Worm (Caenorhabditis elegans) whole organism, late embryonic: ENCODE measurements around the gene hlh-12.

Source experiments
- K02D7.2 ChIP-seq: sonication (generic microtip); optimal IDR thresholded peaks from 2 replicates; lab custom pipeline; 2017; ENCODE audit warnings: mild to moderate bottlenecking, missing genetic modification characterization, missing compliant biosample characterization
- K09A11.1 ChIP-seq: sonication (generic microtip); optimal IDR thresholded peaks from 2 replicates; lab custom pipeline; 2017; ENCODE audit warnings: antibody characterized with exemption, mild to moderate bottlenecking, missing genetic modification characterization, missing compliant biosample characterization; ENCODE audit not compliant: insufficient read depth
- T23F11.4 ChIP-seq: fragments of 200-800 bp; sonication (Bioruptor generic); optimal IDR thresholded peaks from 2 replicates; lab custom pipeline; 2018; ENCODE audit warnings: mild to moderate bottlenecking, missing genetic modification characterization, missing compliant biosample characterization
- ahr-1 ChIP-seq: sonication (generic microtip); optimal IDR thresholded peaks from 2 replicates; lab custom pipeline; 2016; ENCODE audit warnings: missing genetic modification characterization, missing compliant biosample characterization
- ceh-2 ChIP-seq: sonication (generic microtip); optimal IDR thresholded peaks from 2 replicates; lab custom pipeline; 2016; ENCODE audit warnings: missing genotype, missing genetic modification characterization, missing compliant biosample characterization
- ceh-22 ChIP-seq: sonication (generic microtip); optimal IDR thresholded peaks from 2 replicates; lab custom pipeline; 2017; ENCODE audit warnings: missing biosample characterization, missing genetic modification characterization
- ceh-24 ChIP-seq: sonication (generic microtip); optimal IDR thresholded peaks from 2 replicates; lab custom pipeline; 2016; ENCODE audit warnings: mild to moderate bottlenecking, missing genetic modification characterization, missing compliant biosample characterization
- ceh-48 ChIP-seq: sonication (generic microtip); optimal IDR thresholded peaks from 2 replicates; lab custom pipeline; 2016; ENCODE audit warnings: missing genetic modification characterization, inconsistent platforms, missing compliant biosample characterization
- ceh-6 ChIP-seq: fragments of 200-800 bp; sonication (Bioruptor generic); optimal IDR thresholded peaks from 2 replicates; lab custom pipeline; 2018; ENCODE audit warnings: mild to moderate bottlenecking, missing genetic modification characterization, missing compliant biosample characterization
- ceh-9 ChIP-seq: sonication (generic microtip); optimal IDR thresholded peaks from 2 replicates; lab custom pipeline; 2016; ENCODE audit warnings: mild to moderate bottlenecking, missing genetic modification characterization, inconsistent platforms, missing compliant biosample characterization
- che-1 ChIP-seq: sonication (generic microtip); optimal IDR thresholded peaks from 2 replicates; lab custom pipeline; 2016; ENCODE audit warnings: mild to moderate bottlenecking, missing genetic modification characterization, missing compliant biosample characterization
- dve-1 ChIP-seq: sonication (generic microtip); optimal IDR thresholded peaks from 2 replicates; lab custom pipeline; 2017; ENCODE audit warnings: antibody characterized with exemption, mild to moderate bottlenecking, missing genetic modification characterization, missing compliant biosample characterization
- elt-4 ChIP-seq: sonication (generic microtip); optimal IDR thresholded peaks from 2 replicates; lab custom pipeline; 2016; ENCODE audit warnings: missing genetic modification characterization, missing compliant biosample characterization
- eyg-1 ChIP-seq: sonication (generic microtip); optimal IDR thresholded peaks from 2 replicates; lab custom pipeline; 2016; ENCODE audit warnings: missing genotype, missing genetic modification characterization, missing compliant biosample characterization
- fax-1 ChIP-seq: sonication (generic microtip); optimal IDR thresholded peaks from 2 replicates; lab custom pipeline; 2016; ENCODE audit warnings: missing genotype, missing genetic modification characterization, missing compliant biosample characterization
- fkh-6 ChIP-seq: sonication (generic microtip); optimal IDR thresholded peaks from 2 replicates; lab custom pipeline; 2016; ENCODE audit warnings: missing genetic modification characterization, missing compliant biosample characterization
- gmeb-2 ChIP-seq: sonication (generic microtip); optimal IDR thresholded peaks from 2 replicates; lab custom pipeline; 2016; ENCODE audit warnings: missing genetic modification characterization, inconsistent platforms, missing compliant biosample characterization
- hlh-13 ChIP-seq: fragments of 200-800 bp; sonication (Bioruptor generic); optimal IDR thresholded peaks from 2 replicates; lab custom pipeline; 2018; ENCODE audit warnings: mild to moderate bottlenecking, missing genetic modification characterization, missing compliant biosample characterization
- hlh-15 ChIP-seq: sonication (generic microtip); optimal IDR thresholded peaks from 2 replicates; lab custom pipeline; 2016; ENCODE audit warnings: missing genetic modification characterization, missing compliant biosample characterization
- hlh-30 ChIP-seq: sonication (generic microtip); optimal IDR thresholded peaks from 2 replicates; lab custom pipeline; 2017; ENCODE audit warnings: antibody characterized with exemption, missing genetic modification characterization, missing compliant biosample characterization; ENCODE audit not compliant: insufficient read depth
- hlh-8 ChIP-seq: sonication (generic microtip); optimal IDR thresholded peaks from 2 replicates; lab custom pipeline; 2016; ENCODE audit warnings: missing genotype, missing genetic modification characterization, missing compliant biosample characterization
- lin-11 ChIP-seq: fragments of 200-800 bp; sonication (Bioruptor generic); optimal IDR thresholded peaks from 2 replicates; lab custom pipeline; 2018; ENCODE audit warnings: mild to moderate bottlenecking, missing genetic modification characterization, missing compliant biosample characterization
- madf-2 ChIP-seq: sonication (generic microtip); optimal IDR thresholded peaks from 2 replicates; lab custom pipeline; 2017; ENCODE audit warnings: missing genetic modification characterization, missing compliant biosample characterization
- nfya-1 ChIP-seq: sonication (generic microtip); optimal IDR thresholded peaks from 2 replicates; lab custom pipeline; 2017; ENCODE audit warnings: missing genetic modification characterization, mild to moderate bottlenecking, missing compliant biosample characterization, antibody characterized with exemption, moderate library complexity
- nhr-232 ChIP-seq: sonication (generic microtip); optimal IDR thresholded peaks from 2 replicates; lab custom pipeline; 2016; ENCODE audit warnings: missing genetic modification characterization, missing compliant biosample characterization
- pat-9 ChIP-seq: fragments of 200-800 bp; sonication (Bioruptor generic); optimal IDR thresholded peaks from 2 replicates; lab custom pipeline; 2018; ENCODE audit warnings: mild to moderate bottlenecking, missing genetic modification characterization, moderate library complexity, missing compliant biosample characterization
- pax-1 ChIP-seq: fragments of 150-350 bp; optimal IDR thresholded peaks from 2 replicates; lab custom pipeline; 2014; ENCODE audit warnings: missing biosample characterization, missing genetic modification characterization
- pqm-1 ChIP-seq: sonication (generic microtip); optimal IDR thresholded peaks from 2 replicates; lab custom pipeline; 2016; ENCODE audit warnings: missing genetic modification characterization, missing compliant biosample characterization
- pros-1 ChIP-seq: fragments of 150-350 bp; optimal IDR thresholded peaks from 2 replicates; lab custom pipeline; 2014; ENCODE audit warnings: missing biosample characterization, missing genetic modification reagents, missing genetic modification characterization
- rnt-1 ChIP-seq: sonication (generic microtip); optimal IDR thresholded peaks from 2 replicates; lab custom pipeline; 2016; ENCODE audit warnings: missing genetic modification characterization, missing compliant biosample characterization
- sdc-2 ChIP-seq: sonication (generic microtip); optimal IDR thresholded peaks from 2 replicates; lab custom pipeline; 2016; ENCODE audit warnings: missing genotype, missing genetic modification characterization, missing compliant biosample characterization
- sox-2 ChIP-seq: fragments of 200-800 bp; sonication (Bioruptor generic); IDR thresholded peaks from 2 replicates; pipeline ENCODE4 v1.3.6; 2022; ENCODE audit warnings: missing genetic modification reagents, missing genetic modification characterization, missing compliant biosample characterization
- sox-4 ChIP-seq: sonication (generic microtip); optimal IDR thresholded peaks from 2 replicates; lab custom pipeline; 2017; ENCODE audit warnings: mild to moderate bottlenecking, missing genetic modification characterization, inconsistent platforms, missing compliant biosample characterization
- tbx-2 ChIP-seq: sonication (generic microtip); optimal IDR thresholded peaks from 2 replicates; lab custom pipeline; 2016; ENCODE audit warnings: missing genetic modification characterization, missing compliant biosample characterization
- tbx-7 ChIP-seq: sonication (generic microtip); optimal IDR thresholded peaks from 2 replicates; lab custom pipeline; 2016; ENCODE audit warnings: missing genotype, missing genetic modification characterization, missing compliant biosample characterization
- unc-55 ChIP-seq: sonication (generic microtip); optimal IDR thresholded peaks from 2 replicates; lab custom pipeline; 2017; ENCODE audit warnings: missing biosample characterization, missing genetic modification reagents, missing genetic modification characterization
- unc-86 ChIP-seq: sonication (generic microtip); optimal IDR thresholded peaks from 2 replicates; lab custom pipeline; 2016; ENCODE audit warnings: missing genetic modification characterization, missing compliant biosample characterization
- zip-5 ChIP-seq: sonication (generic microtip); optimal IDR thresholded peaks from 2 replicates; lab custom pipeline; 2016; ENCODE audit warnings: missing genetic modification characterization, missing compliant biosample characterization
- ztf-16 ChIP-seq: sonication (generic microtip); optimal IDR thresholded peaks from 2 replicates; lab custom pipeline; 2017; ENCODE audit warnings: missing genetic modification characterization, missing compliant biosample characterization

hlh-12 gene

ce11 chrIV:8475030-8475679 lies 4.1 kb downstream of the hlh-12 start:
- no peak for TF ChIP-seq ceh-22 (tag; lab: Kevin White, UChicago)
- no peak for TF ChIP-seq lin-11 (tag; lab: Kevin White, UChicago)
- no peak for TF ChIP-seq ceh-24 (tag; lab: Kevin White, UChicago)
- TF ChIP-seq ceh-2 (tag; lab: Kevin White, UChicago), result no peak
- TF ChIP-seq unc-55, result no peak
- no peak for TF ChIP-seq madf-2
- TF ChIP-seq pax-1, result no peak
- no peak for TF ChIP-seq K09A11.1
- TF ChIP-seq rnt-1 (tag; lab: Kevin White, UChicago), result no peak
- TF ChIP-seq ztf-16 (tag; lab: Kevin White, UChicago), result no peak
- no peak for TF ChIP-seq pros-1

ce11 chrIV:8473756-8474155 lies 5.5 kb downstream of the hlh-12 start, which contains the start of gene C28C12.11:
Gene C28C12.11 (plus strand): TSS chrIV:8474056.
- TF ChIP-seq elt-4 (tag; lab: Kevin White, UChicago) (no peak), sox-4 (tag; lab: Kevin White, UChicago) (no peak)
- TF ChIP-seq, all 69 proteins: peak for 0

- TF ChIP-seq ceh-48 (tag; lab: Kevin White, UChicago) (no peak), tbx-2 (tag; lab: Kevin White, UChicago) (no peak), sdc-2 (no peak), tbx-7 (tag; lab: Kevin White, UChicago) (no peak), zip-5 (tag; lab: Kevin White, UChicago) (no peak), nfya-1 (no peak), che-1 (tag; lab: Kevin White, UChicago) (no peak), sox-4 (tag; lab: Kevin White, UChicago) (no peak), pat-9 (tag; lab: Kevin White, UChicago) (no peak), unc-86 (no peak), ceh-9 (tag; lab: Kevin White, UChicago) (no peak), hlh-8 (tag; lab: Kevin White, UChicago) (no peak), ceh-6 (GFP tag; lab: Kevin White, UChicago) (no peak), T23F11.4 (no peak), hlh-15 (tag; lab: Kevin White, UChicago) (no peak)
Observed at ce11 chrIV:8472493-8472892, 6.8 kb downstream of the hlh-12 start, which contains the start of gene oat-1. Gene oat-1 (minus strand): TSS chrIV:8472593.

- TF ChIP-seq fax-1 (tag; lab: Kevin White, UChicago), result no peak
- TF ChIP-seq ceh-2 (tag; lab: Kevin White, UChicago), result no peak
- TF ChIP-seq hlh-13 (GFP tag; lab: Kevin White, UChicago), result no peak
- no peak for TF ChIP-seq K02D7.2 (tag; lab: Kevin White, UChicago)
- no peak for TF ChIP-seq che-1 (tag; lab: Kevin White, UChicago)
- no peak for TF ChIP-seq hlh-30 (tag; lab: Kevin White, UChicago)
- no peak for TF ChIP-seq unc-55
- TF ChIP-seq nhr-232, result no peak
- TF ChIP-seq nfya-1, result no peak
- no peak for TF ChIP-seq hlh-8 (tag; lab: Kevin White, UChicago)
- no peak for TF ChIP-seq sox-2
Observed at ce11 chrIV:8464187-8464586, 15.1 kb downstream of the hlh-12 start.

- no peak for TF ChIP-seq gmeb-2 (tag; lab: Kevin White, UChicago)
- TF ChIP-seq ahr-1 (tag; lab: Kevin White, UChicago), result no peak
- no peak for TF ChIP-seq hlh-13 (GFP tag; lab: Kevin White, UChicago)
- TF ChIP-seq hlh-15 (tag; lab: Kevin White, UChicago), result no peak
- TF ChIP-seq hlh-8 (tag; lab: Kevin White, UChicago), result no peak
- TF ChIP-seq fax-1 (tag; lab: Kevin White, UChicago), result no peak
- no peak for TF ChIP-seq elt-4 (tag; lab: Kevin White, UChicago)
- no peak for TF ChIP-seq pros-1
- no peak for TF ChIP-seq sox-4 (tag; lab: Kevin White, UChicago)
- TF ChIP-seq hlh-30 (tag; lab: Kevin White, UChicago), result no peak
- TF ChIP-seq eyg-1 (tag; lab: Kevin White, UChicago), result no peak
- TF ChIP-seq pqm-1 (tag; lab: Kevin White, UChicago), result no peak
- no peak for TF ChIP-seq fkh-6 (tag; lab: Kevin White, UChicago)
- TF ChIP-seq unc-86, result no peak
- TF ChIP-seq K02D7.2 (tag; lab: Kevin White, UChicago), result no peak
- TF ChIP-seq tbx-2 (tag; lab: Kevin White, UChicago), result no peak
- no peak for TF ChIP-seq dve-1 (tag; lab: Kevin White, UChicago)
Observed at ce11 chrIV:8463716-8464115, 15.5 kb downstream of the hlh-12 start, which contains the start of gene str-176. Gene str-176 (minus strand): TSS chrIV:8463816.
